Worm (Caenorhabditis elegans): ENCODE data around the gene math-33.

The math-33 gene

ce11 chrV:11083691-11084090 is 30.0 kb upstream of the math-33 start:
- peak; percentile 27 for TF ChIP-seq ceh-2 (tag; optimal IDR thresholded peaks at IDR 0.05)
- peak; percentile 55 for TF ChIP-seq pha-2 (tag; optimal IDR thresholded peaks at IDR 0.05)
- TF ChIP-seq madf-2 (tag; optimal IDR thresholded peaks at IDR 0.05) = no peak
- no peak for TF ChIP-seq ahr-1 (tag; optimal IDR thresholded peaks at IDR 0.05)
- TF ChIP-seq ceh-48 (tag; optimal IDR thresholded peaks at IDR 0.05) = no peak
- no peak for TF ChIP-seq tbx-7 (tag; optimal IDR thresholded peaks at IDR 0.05)
- TF ChIP-seq pag-3 (tag; optimal IDR thresholded peaks at IDR 0.05; ENCODE audit: borderline replicate concordance) = no peak
- TF ChIP-seq Y22D7AL.16 (tag; optimal IDR thresholded peaks at IDR 0.05) = no peak
- TF ChIP-seq nfya-1 (tag; optimal IDR thresholded peaks at IDR 0.05) = peak; percentile 74
- peak; percentile 88 for TF ChIP-seq ceh-18 (tag; optimal IDR thresholded peaks at IDR 0.05)
- TF ChIP-seq sox-2 (GFP tag; IDR thresholded peaks at IDR 0.05) = no peak
- TF ChIP-seq pros-1 (tag; optimal IDR thresholded peaks at IDR 0.05) = no peak
- TF ChIP-seq ets-4 (tag; optimal IDR thresholded peaks at IDR 0.05) = peak; percentile 1
- peak; percentile 96 for TF ChIP-seq pax-1 (tag; optimal IDR thresholded peaks at IDR 0.05)
- TF ChIP-seq odd-2 (tag; optimal IDR thresholded peaks at IDR 0.05) = no peak
- no peak for TF ChIP-seq zip-5 (tag; optimal IDR thresholded peaks at IDR 0.05)
- no peak for TF ChIP-seq ttx-3 (tag; optimal IDR thresholded peaks at IDR 0.05)
- no peak for TF ChIP-seq syd-9 (tag; optimal IDR thresholded peaks at IDR 0.05)
- TF ChIP-seq F13H6.1 (tag; optimal IDR thresholded peaks at IDR 0.05) = peak; percentile 16
- TF ChIP-seq rnt-1 (tag; optimal IDR thresholded peaks at IDR 0.05) = peak; percentile 72
- TF ChIP-seq ceh-14 (tag; optimal IDR thresholded peaks at IDR 0.05) = no peak
- TF ChIP-seq unc-86 (tag; optimal IDR thresholded peaks at IDR 0.05) = no peak
- no peak for TF ChIP-seq hlh-8 (tag; optimal IDR thresholded peaks at IDR 0.05)
- TF ChIP-seq hlh-15 (tag; optimal IDR thresholded peaks at IDR 0.05) = no peak
- TF ChIP-seq ceh-24 (tag; optimal IDR thresholded peaks at IDR 0.05) = no peak
- no peak for TF ChIP-seq nhr-11 (tag; optimal IDR thresholded peaks at IDR 0.05)
- peak; percentile 79 for TF ChIP-seq unc-55 (GFP tag; optimal IDR thresholded peaks at IDR 0.05)
- TF ChIP-seq nhr-232 (tag; optimal IDR thresholded peaks at IDR 0.05) = no peak
- peak; percentile 3 for TF ChIP-seq ref-2 (tag; optimal IDR thresholded peaks at IDR 0.05)
- TF ChIP-seq ztf-16 (tag; optimal IDR thresholded peaks at IDR 0.05) = no peak
- TF ChIP-seq ceh-6 (GFP tag; optimal IDR thresholded peaks at IDR 0.05) = no peak
- TF ChIP-seq C38D4.7 (GFP tag; optimal IDR thresholded peaks at IDR 0.05) = no peak
- no peak for TF ChIP-seq eyg-1 (tag; optimal IDR thresholded peaks at IDR 0.05)
- peak; percentile 65 for TF ChIP-seq tbx-2 (tag; optimal IDR thresholded peaks at IDR 0.05)
- TF ChIP-seq gmeb-2 (tag; optimal IDR thresholded peaks at IDR 0.05) = no peak
- peak; percentile 53 for TF ChIP-seq ceh-31 (tag; optimal IDR thresholded peaks at IDR 0.05)
- TF ChIP-seq pha-4 (tag; optimal IDR thresholded peaks at IDR 0.05) = no peak
- no peak for TF ChIP-seq sox-4 (tag; optimal IDR thresholded peaks at IDR 0.05)
- TF ChIP-seq T23F11.4 (GFP tag; optimal IDR thresholded peaks at IDR 0.05) = no peak
- no peak for TF ChIP-seq che-1 (tag; optimal IDR thresholded peaks at IDR 0.05)
- TF ChIP-seq ceh-22 (tag; optimal IDR thresholded peaks at IDR 0.05) = peak; percentile 62
- TF ChIP-seq npax-4 (tag; optimal IDR thresholded peaks at IDR 0.05) = no peak
- TF ChIP-seq K09A11.1 (tag; optimal IDR thresholded peaks at IDR 0.05; ENCODE audit: insufficient read depth) = no peak
- TF ChIP-seq unc-3 (GFP tag; conservative IDR thresholded peaks at IDR 0.05) = no peak
- no peak for TF ChIP-seq unc-3 (tag; optimal IDR thresholded peaks at IDR 0.05)
- TF ChIP-seq ceh-45 (GFP tag; IDR thresholded peaks at IDR 0.05) = no peak
- no peak for TF ChIP-seq hlh-13 (GFP tag; optimal IDR thresholded peaks at IDR 0.05)
- no peak for TF ChIP-seq ceh-9 (tag; optimal IDR thresholded peaks at IDR 0.05)
- TF ChIP-seq hlh-30 (tag; optimal IDR thresholded peaks at IDR 0.05; ENCODE audit: insufficient read depth) = no peak
- no peak for TF ChIP-seq K02D7.2 (tag; optimal IDR thresholded peaks at IDR 0.05)
- peak; percentile 76 for TF ChIP-seq pat-9 (tag; optimal IDR thresholded peaks at IDR 0.05)
- no peak for TF ChIP-seq mec-3 (tag; optimal IDR thresholded peaks at IDR 0.05; ENCODE audit: borderline replicate concordance)
- no peak for TF ChIP-seq lim-6 (tag; optimal IDR thresholded peaks at IDR 0.05)
- TF ChIP-seq ceh-34 (tag; optimal IDR thresholded peaks at IDR 0.05) = no peak
